Fruit fly (Drosophila melanogaster) whole organism, adult: ENCODE results near the gene para.

ENCODE experiments used
- CG7045 ChIP-seq: fragments of 200-800 bp; sonication (Bioruptor generic); optimal IDR thresholded peaks from 2 replicates; lab custom pipeline; 2017; ENCODE audit warnings: missing biosample characterization, mild to moderate bottlenecking, missing genetic modification characterization
- Mnt ChIP-seq: fragments of 200-800 bp; sonication (Bioruptor generic); optimal IDR thresholded peaks from 2 replicates; lab custom pipeline; 2016; ENCODE audit warnings: missing biosample characterization, mild to moderate bottlenecking, missing genetic modification characterization

- TF ChIP-seq Mnt (no peak), CG7045 (GFP tag; lab: Kevin White, UChicago) (no peak)
These were observed 14.5 kb upstream of the para start, which contains the start of gene CG9902 for dm6 chrX:16547390-16547789.
